Worm (Caenorhabditis elegans): ENCODE measurements around the gene sre-54.

Gene sre-54

ce11 chrII:12348957-12349356 lies 16.2 kb downstream of the sre-54 start:
- TF ChIP-seq peb-1 (tag; optimal IDR thresholded peaks at IDR 0.05) = no peak
- no peak for TF ChIP-seq snpc-4 (tag; optimal IDR thresholded peaks at IDR 0.05)
- TF ChIP-seq unc-39 (tag; optimal IDR thresholded peaks at IDR 0.05) = no peak
- TF ChIP-seq ZK546.5 (tag; optimal IDR thresholded peaks at IDR 0.05) = no peak
- TF ChIP-seq nhr-237 (tag; optimal IDR thresholded peaks at IDR 0.05) = no peak
- TF ChIP-seq ztf-11 (tag; optimal IDR thresholded peaks at IDR 0.05) = no peak
- TF ChIP-seq lin-39 (tag; optimal IDR thresholded peaks at IDR 0.05) = no peak
- TF ChIP-seq fos-1 (tag; optimal IDR thresholded peaks at IDR 0.05) = no peak
- no peak for TF ChIP-seq ztf-1 (GFP tag; conservative IDR thresholded peaks at IDR 0.05)
- TF ChIP-seq mbf-1 (tag; optimal IDR thresholded peaks at IDR 0.05) = no peak
- no peak for TF ChIP-seq crh-2 (tag; optimal IDR thresholded peaks at IDR 0.05)
- TF ChIP-seq lin-13 (GFP tag; optimal IDR thresholded peaks at IDR 0.05) = no peak
- no peak for TF ChIP-seq blmp-1 (tag; optimal IDR thresholded peaks at IDR 0.05; ENCODE audit: insufficient read depth)
- no peak for TF ChIP-seq egl-27 (tag; optimal IDR thresholded peaks at IDR 0.05)
- no peak for TF ChIP-seq nhr-23 (tag; optimal IDR thresholded peaks at IDR 0.05)
- no peak for TF ChIP-seq sem-4 (tag; optimal IDR thresholded peaks at IDR 0.05)
- no peak for TF ChIP-seq sma-9 (GFP tag; optimal IDR thresholded peaks at IDR 0.05)
- no peak for TF ChIP-seq sma-9 (tag; optimal IDR thresholded peaks at IDR 0.05)
- TF ChIP-seq zag-1 (tag; optimal IDR thresholded peaks at IDR 0.05) = no peak

- TF ChIP-seq nhr-129 (tag; optimal IDR thresholded peaks at IDR 0.05) (peak; percentile 52), sma-9 (GFP tag; optimal IDR thresholded peaks at IDR 0.05) (peak; percentile 14), sma-9 (tag; optimal IDR thresholded peaks at IDR 0.05) (no peak), lin-39 (tag; optimal IDR thresholded peaks at IDR 0.05) (no peak), fos-1 (tag; optimal IDR thresholded peaks at IDR 0.05) (peak; percentile 38), mab-5 (tag; optimal IDR thresholded peaks at IDR 0.05) (no peak), F13H6.1 (tag; optimal IDR thresholded peaks at IDR 0.05) (peak; percentile 65), gmeb-1 (tag; optimal IDR thresholded peaks at IDR 0.05) (peak; percentile 7)
Observed at ce11 chrII:12349866-12350265, 17.1 kb downstream of the sre-54 start.

DNA sequence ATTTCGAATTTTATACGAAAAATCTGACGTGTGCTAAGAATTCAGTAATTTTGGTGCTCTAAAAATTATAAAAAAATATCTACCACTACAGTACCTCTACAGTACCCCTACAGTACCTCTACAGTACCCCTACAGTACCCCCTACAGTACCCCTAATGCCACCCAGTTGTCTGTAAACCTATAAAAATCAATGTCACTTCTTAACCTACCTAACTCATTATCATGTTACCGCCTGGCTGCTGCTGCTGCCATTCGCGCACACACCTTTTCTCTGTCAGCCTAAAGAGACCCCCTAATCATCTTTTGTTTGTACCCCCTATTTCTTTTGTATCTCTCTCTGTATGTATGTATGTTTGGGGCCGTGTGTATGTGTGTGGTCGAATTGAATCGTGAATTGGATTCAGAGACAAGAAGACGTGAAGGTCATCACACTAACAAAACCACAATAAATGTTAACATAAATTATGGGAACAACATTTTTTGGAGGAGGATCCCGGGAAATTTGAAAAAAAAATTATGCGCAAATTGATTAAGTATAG lies 18.1 kb downstream of the sre-54 start:
- TF ChIP-seq ama-1 (optimal IDR thresholded peaks at IDR 0.05) (no peak), elt-1 (tag; optimal IDR thresholded peaks at IDR 0.05) (no peak), lsy-2 (tag; optimal IDR thresholded peaks at IDR 0.05) (peak in 1 of 2 experiments; percentile 28), nhr-129 (tag; optimal IDR thresholded peaks at IDR 0.05) (peak; percentile 17), aly-2 (tag; optimal IDR thresholded peaks at IDR 0.05) (no peak)

ce11 chrII:12352115-12352514 lies 19.4 kb downstream of the sre-54 start, which contains the start of gene ras-1:
TSS of gene ras-1 (minus strand) at chrII:12352243.
- TF ChIP-seq lsy-2 (tag; optimal IDR thresholded peaks at IDR 0.05) = no peak
- TF ChIP-seq unc-55 (GFP tag; optimal IDR thresholded peaks at IDR 0.05) = no peak
- no peak for TF ChIP-seq R02D3.7 (tag; optimal IDR thresholded peaks at IDR 0.05)
- no peak for TF ChIP-seq dmd-4 (tag; optimal IDR thresholded peaks at IDR 0.05)
- TF ChIP-seq peb-1 (tag; optimal IDR thresholded peaks at IDR 0.05) = no peak
- TF ChIP-seq ceh-82 (tag; optimal IDR thresholded peaks at IDR 0.05) = no peak
- no peak for TF ChIP-seq zag-1 (tag; optimal IDR thresholded peaks at IDR 0.05)
- no peak for TF ChIP-seq snpc-4 (tag; optimal IDR thresholded peaks at IDR 0.05)

DNA sequence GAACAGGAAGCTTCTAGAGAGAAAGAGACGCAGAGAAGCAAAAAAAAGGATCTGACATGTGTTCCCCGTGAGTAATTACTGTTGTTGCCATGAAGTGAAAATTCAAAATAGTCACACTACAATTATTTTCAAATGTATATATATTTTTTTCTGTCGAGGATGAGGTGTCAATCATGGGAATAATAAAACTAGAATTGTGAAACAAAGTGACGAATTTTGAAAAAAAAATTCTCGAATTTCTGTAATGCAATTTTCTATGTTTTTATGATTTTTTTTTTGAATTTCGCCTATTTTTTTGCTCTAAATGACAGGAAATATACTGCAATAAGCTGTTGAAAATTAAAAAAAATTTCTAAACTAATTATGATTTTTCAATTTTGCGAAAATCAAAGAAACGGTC lies 20.4 kb downstream of the sre-54 start:
- TF ChIP-seq ama-1 (optimal IDR thresholded peaks at IDR 0.05) (no peak), sma-9 (GFP tag; optimal IDR thresholded peaks at IDR 0.05) (no peak), sma-9 (tag; optimal IDR thresholded peaks at IDR 0.05) (no peak), sem-4 (tag; optimal IDR thresholded peaks at IDR 0.05) (no peak), nhr-6 (tag; optimal IDR thresholded peaks at IDR 0.05) (no peak), nhr-10 (tag; optimal IDR thresholded peaks at IDR 0.05) (no peak), peb-1 (tag; optimal IDR thresholded peaks at IDR 0.05) (no peak), ceh-16 (tag; optimal IDR thresholded peaks at IDR 0.05) (no peak), crh-2 (tag; optimal IDR thresholded peaks at IDR 0.05) (no peak), unc-62 (GFP tag; optimal IDR thresholded peaks at IDR 0.05) (no peak), ZK546.5 (tag; optimal IDR thresholded peaks at IDR 0.05) (no peak), elt-1 (tag; optimal IDR thresholded peaks at IDR 0.05) (no peak), mab-5 (tag; optimal IDR thresholded peaks at IDR 0.05) (no peak), elt-3 (tag; optimal IDR thresholded peaks at IDR 0.05) (no peak)
